Fruit fly (Drosophila melanogaster): ENCODE measurements around the gene Ptp61F.

DNA sequence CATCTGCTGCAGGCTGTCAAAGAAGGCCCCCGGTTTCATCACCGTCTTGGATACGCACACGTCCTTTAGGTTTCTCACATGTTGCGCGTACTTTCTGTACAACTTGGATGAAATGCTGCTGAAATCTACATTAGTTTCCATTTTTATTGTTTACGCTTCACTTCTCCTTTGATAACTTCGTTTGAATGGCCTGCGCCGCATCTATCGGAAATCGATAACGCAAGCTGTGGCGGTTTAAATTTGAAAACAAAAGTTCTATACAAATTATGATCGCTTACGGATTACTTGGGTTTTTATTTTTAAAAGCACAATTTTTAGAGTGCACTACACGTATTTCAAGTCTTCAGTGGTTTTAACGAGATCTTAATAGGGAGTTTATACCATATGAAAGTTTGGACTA is 142.1 kb downstream of the Ptp61F start, which contains the start of gene msd5:
- TF ChIP-seq zfh1 (GFP tag; IDR thresholded peaks at IDR 0.05) = no peak
- TF ChIP-seq CG13296 (GFP tag; optimal IDR thresholded peaks at IDR 0.05) = no peak
- no peak for TF ChIP-seq CG9609 (GFP tag; optimal IDR thresholded peaks at IDR 0.05)
- TF ChIP-seq Dll (GFP tag; IDR thresholded peaks at IDR 0.05; ENCODE audit: partially characterized antibody) = peak; percentile 62; the same call in 2 of the 4 replicates
- TF ChIP-seq cas (GFP tag; IDR thresholded peaks at IDR 0.05) = no peak
- no peak for TF ChIP-seq CG7556 (GFP tag; optimal IDR thresholded peaks at IDR 0.05)
- no peak for TF ChIP-seq Fer3 (tag; optimal IDR thresholded peaks at IDR 0.05)
- TF ChIP-seq lola (GFP tag; optimal IDR thresholded peaks at IDR 0.05) = no peak
- no peak for TF ChIP-seq CG11085 (GFP tag; IDR thresholded peaks at IDR 0.05)
- TF ChIP-seq abd-A (tag; optimal IDR thresholded peaks at IDR 0.05) = no peak
- no peak for TF ChIP-seq cato (GFP tag; optimal IDR thresholded peaks at IDR 0.05; ENCODE audit: borderline replicate concordance)
- TF ChIP-seq pan (optimal IDR thresholded peaks at IDR 0.05) = no peak
- no peak for TF ChIP-seq pan (GFP tag; optimal IDR thresholded peaks at IDR 0.05 in 1 of 2, IDR thresholded peaks at IDR 0.05 in 1 of 2)
- TF ChIP-seq Hr39 (optimal IDR thresholded peaks at IDR 0.05) = no peak
- no peak for TF ChIP-seq lbe (GFP tag; optimal IDR thresholded peaks at IDR 0.05)

Measured in whole organism, embryonic.